Fruit fly (Drosophila melanogaster) whole organism, wandering third instar larva: ENCODE results near the gene CG7099.

Source experiments
- HLH106 ChIP-seq: fragments of 200-800 bp; optimal IDR thresholded peaks from 3 replicates; lab custom pipeline; 2019; ENCODE audit warnings: missing biosample characterization, mild to moderate bottlenecking, missing genetic modification characterization, moderate library complexity
- Hnf4 ChIP-seq: fragments of 200-800 bp; sonication (Bioruptor generic); optimal IDR thresholded peaks from 2 replicates; lab custom pipeline; 2016; ENCODE audit warnings: missing biosample characterization, mild to moderate bottlenecking, missing genetic modification characterization
- Hr78 ChIP-seq: fragments of >200 bp; optimal IDR thresholded peaks from 2 replicates; lab custom pipeline; 2017; ENCODE audit warnings: missing biosample characterization, missing genetic modification characterization
- OdsH ChIP-seq: fragments of 200-800 bp; sonication (Bioruptor generic); optimal IDR thresholded peaks from 2 replicates; lab custom pipeline; 2016; ENCODE audit warnings: missing biosample characterization, mild to moderate bottlenecking, missing genetic modification characterization
- Rel ChIP-seq, 2 experiments: fragments of 200-800 bp; sonication (Bioruptor generic) in 1 of 2; optimal IDR thresholded peaks; 2 replicates in 1 of 2; 3 replicates in 1 of 2; lab custom pipeline; 2016 to 2019; ENCODE audit warnings: mild to moderate bottlenecking in 2 of 2, missing biosample characterization in 2 of 2, missing genetic modification characterization in 2 of 2, moderate library complexity in 1 of 2
- dmrt93B ChIP-seq: fragments of 200-800 bp; sonication (Bioruptor generic); optimal IDR thresholded peaks from 2 replicates; lab custom pipeline; 2018; ENCODE audit warnings: missing biosample characterization, mild to moderate bottlenecking, missing genetic modification characterization
- h ChIP-seq: fragments of 200-800 bp; sonication (Bioruptor generic); optimal IDR thresholded peaks from 3 replicates; lab custom pipeline; 2016; ENCODE audit warnings: missing biosample characterization, mild to moderate bottlenecking, missing genetic modification characterization
- lola ChIP-seq: fragments of >200 bp; optimal IDR thresholded peaks from 2 replicates; lab custom pipeline; 2017; ENCODE audit warnings: missing biosample characterization, missing genetic modification characterization
- pan ChIP-seq: fragments of >200 bp; optimal IDR thresholded peaks from 2 replicates; lab custom pipeline; 2017
- psq ChIP-seq: fragments of 200-800 bp; sonication (Bioruptor generic); optimal IDR thresholded peaks from 3 replicates; lab custom pipeline; 2017; ENCODE audit warnings: missing biosample characterization, mild to moderate bottlenecking, missing genetic modification characterization, moderate library complexity
- sage ChIP-seq: fragments of 200-800 bp; sonication (Bioruptor generic); optimal IDR thresholded peaks from 2 replicates; lab custom pipeline; 2016; ENCODE audit warnings: missing biosample characterization, mild to moderate bottlenecking, missing genetic modification characterization
- tai ChIP-seq: sonication (Bioruptor generic); optimal IDR thresholded peaks from 2 replicates; lab custom pipeline; 2016; ENCODE audit warnings: missing biosample characterization, missing genetic modification characterization

- TF ChIP-seq Rel (GFP tag; optimal IDR thresholded peaks at IDR 0.05; lab: Kevin White, UChicago), result peak; percentile 61
- TF ChIP-seq Rel (tag; optimal IDR thresholded peaks at IDR 0.05; lab: Kevin White, UChicago), result peak; percentile 69
- TF ChIP-seq Hr78, result no peak
- TF ChIP-seq lola, result no peak
- peak; percentile 87 for TF ChIP-seq OdsH
- TF ChIP-seq sage (GFP tag; lab: Kevin White, UChicago), result peak; percentile 87
- peak; percentile 91 for TF ChIP-seq h
- no peak for TF ChIP-seq Hnf4 (GFP tag; lab: Kevin White, UChicago)
- peak; percentile 76 for TF ChIP-seq HLH106 (tag; lab: Kevin White, UChicago)
- TF ChIP-seq tai, result no peak
- no peak for TF ChIP-seq pan
- peak; percentile 74 for TF ChIP-seq psq
- peak; percentile 87 for TF ChIP-seq dmrt93B
Measured at dm6 chr2L:13394903-13395302, 7.5 kb downstream of the CG7099 start, which contains the start of gene RpL24.
